Fruit fly (Drosophila melanogaster): ENCODE data around the gene Npc2b.

- TF ChIP-seq Sox100B (GFP tag; optimal IDR thresholded peaks at IDR 0.05) = no peak
- TF ChIP-seq CG8281 (tag; optimal IDR thresholded peaks at IDR 0.05) = no peak
- no peak for TF ChIP-seq Atf-2 (GFP tag; optimal IDR thresholded peaks at IDR 0.05)
- TF ChIP-seq yki (optimal IDR thresholded peaks at IDR 0.05) = no peak
- no peak for TF ChIP-seq Abd-B (GFP tag; optimal IDR thresholded peaks at IDR 0.05)
- TF ChIP-seq ham (GFP tag; IDR thresholded peaks at IDR 0.05) = no peak
- TF ChIP-seq toy (GFP tag; IDR thresholded peaks at IDR 0.05) = no peak
- TF ChIP-seq gcm2 (GFP tag; optimal IDR thresholded peaks at IDR 0.05) = no peak
Measured at dm6 chr3R:14097980-14098379, 8.7 kb downstream of the Npc2b start, which contains the start of gene CG9920.

All from whole organism, embryonic.